Worm (Caenorhabditis elegans) whole organism, young adult: ENCODE measurements around the gene ZK792.1.

ENCODE experiments used
- ZK185.1 ChIP-seq: sonication (generic microtip); optimal IDR thresholded peaks from 2 replicates; lab custom pipeline; 2016; ENCODE audit warnings: mild to moderate bottlenecking, missing genetic modification characterization, missing compliant biosample characterization; ENCODE audit not compliant: poor library complexity, severe bottlenecking
- bed-2 ChIP-seq: fragments of 200-800 bp; sonication (Bioruptor generic); IDR thresholded peaks from 2 replicates; pipeline ENCODE4 v1.3.6; 2022; ENCODE audit warnings: missing genetic modification reagents, missing genetic modification characterization, missing compliant biosample characterization
- madf-3 ChIP-seq: fragments of 200-800 bp; sonication (Bioruptor generic); IDR thresholded peaks from 2 replicates; pipeline ENCODE4 v1.3.6; 2022; ENCODE audit warnings: missing genetic modification reagents, missing genetic modification characterization, missing compliant biosample characterization
- snpc-3.4 ChIP-seq: sonication (generic microtip); optimal IDR thresholded peaks from 2 replicates; lab custom pipeline; 2017; ENCODE audit warnings: missing genetic modification characterization, mild to moderate bottlenecking, missing compliant biosample characterization, antibody characterized with exemption, moderate library complexity, missing genotype, missing genetic modification reagents
- unc-62 ChIP-seq: fragments of 150-350 bp; optimal IDR thresholded peaks from 2 replicates; lab custom pipeline; 2014; ENCODE audit warnings: missing biosample characterization, missing genetic modification reagents, missing genetic modification characterization
- ztf-18 ChIP-seq: sonication (generic microtip); optimal IDR thresholded peaks from 2 replicates; lab custom pipeline; 2016; ENCODE audit warnings: missing genotype, mild to moderate bottlenecking, missing genetic modification characterization, missing compliant biosample characterization
- ztf-25 ChIP-seq: fragments of 200-800 bp; sonication (Bioruptor generic); IDR thresholded peaks from 2 replicates; pipeline ENCODE4 v1.3.6; 2022; ENCODE audit warnings: missing genetic modification reagents, missing genetic modification characterization, missing compliant biosample characterization

ce11 chrIV:11694143-11694542, 34.5 kb downstream of the ZK792.1 start, which contains the start of gene ZK792.7:
- TF ChIP-seq ztf-18 (tag; lab: Kevin White, UChicago), result no peak
- no peak for TF ChIP-seq ZK185.1 (tag; lab: Kevin White, UChicago)
- TF ChIP-seq unc-62 (GFP tag; lab: Kevin White, UChicago), result no peak
- TF ChIP-seq snpc-3.4 (tag; lab: Kevin White, UChicago), result no peak
- no peak for TF ChIP-seq ztf-25 (GFP tag; lab: Robert Waterston, UW)
- TF ChIP-seq bed-2, result no peak
- no peak for TF ChIP-seq madf-3
